Worm (Caenorhabditis elegans) whole organism, L4 larva: ENCODE measurements around the gene cni-1.

ENCODE experiments used
- F10B5.3 ChIP-seq: sonication (generic microtip); optimal IDR thresholded peaks from 2 replicates; lab custom pipeline; 2016; ENCODE audit warnings: mild to moderate bottlenecking, missing genetic modification characterization, missing compliant biosample characterization
- F26F4.8 ChIP-seq: fragments of 200-800 bp; sonication (Bioruptor generic); conservative IDR thresholded peaks from 2 replicates; pipeline ENCODE4 v1.3.6; 2022; ENCODE audit warnings: missing genetic modification characterization, missing compliant biosample characterization
- F37D6.2 ChIP-seq: sonication (generic microtip); optimal IDR thresholded peaks from 2 replicates; lab custom pipeline; 2016; ENCODE audit warnings: mild to moderate bottlenecking, missing genetic modification characterization, missing compliant biosample characterization
- F44E2.7 ChIP-seq: fragments of 200-800 bp; sonication (Bioruptor generic); IDR thresholded peaks from 2 replicates; pipeline ENCODE4 v2.1.2; 2022; ENCODE audit warnings: missing genetic modification characterization, missing compliant biosample characterization
- F49E8.2 ChIP-seq: sonication (generic microtip); optimal IDR thresholded peaks from 2 replicates; lab custom pipeline; 2016; ENCODE audit warnings: missing compliant biosample characterization, mild to moderate bottlenecking, missing genetic modification characterization, borderline replicate concordance
- T20F7.1 ChIP-seq: fragments of 200-800 bp; sonication (Bioruptor generic); optimal IDR thresholded peaks from 2 replicates; lab custom pipeline; 2018; ENCODE audit warnings: mild to moderate bottlenecking, missing genetic modification characterization, missing compliant biosample characterization
- Y105C5A.15 ChIP-seq: fragments of 200-800 bp; sonication (Bioruptor generic); IDR thresholded peaks from 2 replicates; pipeline ENCODE4 v1.3.6; 2022; ENCODE audit warnings: missing genetic modification characterization, missing compliant biosample characterization
- Y5F2A.4 ChIP-seq: fragments of 200-800 bp; sonication (Bioruptor generic); optimal IDR thresholded peaks from 2 replicates; lab custom pipeline; 2018; ENCODE audit warnings: mild to moderate bottlenecking, missing genetic modification characterization, missing compliant biosample characterization
- Y75B8A.6 ChIP-seq: fragments of 200-800 bp; sonication (Bioruptor generic); IDR thresholded peaks from 2 replicates; pipeline ENCODE4 v1.3.6; 2022; ENCODE audit warnings: missing genetic modification reagents, missing genetic modification characterization, missing compliant biosample characterization
- ZK546.5 ChIP-seq, 2 experiments: sonication (generic microtip); optimal IDR thresholded peaks; 2 replicates each; lab custom pipeline; 2017; ENCODE audit warnings: missing biosample characterization in 2 of 2, missing genetic modification characterization in 2 of 2
- ama-1 ChIP-seq: fragments of 150-350 bp; optimal IDR thresholded peaks from 2 replicates; lab custom pipeline; 2014; ENCODE audit warnings: inconsistent platforms, mixed read lengths
- attf-4 ChIP-seq: sonication (generic microtip); optimal IDR thresholded peaks from 3 replicates; lab custom pipeline; 2017; ENCODE audit warnings: missing biosample characterization, missing genetic modification characterization
- ceh-28 ChIP-seq: fragments of 150-350 bp; optimal IDR thresholded peaks from 2 replicates; lab custom pipeline; 2014; ENCODE audit warnings: missing biosample characterization, missing genetic modification reagents, missing genetic modification characterization
- ceh-32 ChIP-seq: sonication (generic microtip); optimal IDR thresholded peaks from 2 replicates; lab custom pipeline; 2016; ENCODE audit warnings: mild to moderate bottlenecking, missing genetic modification characterization, missing compliant biosample characterization; ENCODE audit not compliant: poor library complexity
- ceh-44 ChIP-seq: fragments of 200-800 bp; sonication (Bioruptor generic); IDR thresholded peaks from 2 replicates; pipeline ENCODE4 v1.3.6; 2022; ENCODE audit warnings: missing genetic modification reagents, missing genetic modification characterization, missing compliant biosample characterization
- ceh-62 ChIP-seq: sonication (generic microtip); optimal IDR thresholded peaks from 2 replicates; lab custom pipeline; 2017; ENCODE audit warnings: missing biosample characterization, missing genetic modification characterization
- ceh-82 ChIP-seq: sonication (generic microtip); optimal IDR thresholded peaks from 2 replicates; lab custom pipeline; 2017; ENCODE audit warnings: missing biosample characterization, missing genetic modification characterization
- cey-2 ChIP-seq: sonication (generic microtip); optimal IDR thresholded peaks from 3 replicates; lab custom pipeline; 2017; ENCODE audit warnings: missing genetic modification characterization, mild to moderate bottlenecking, missing compliant biosample characterization, antibody characterized with exemption, borderline replicate concordance; ENCODE audit not compliant: insufficient read depth
- daf-12 ChIP-seq: fragments of 150-350 bp; optimal IDR thresholded peaks from 2 replicates; lab custom pipeline; 2014; ENCODE audit warnings: missing biosample characterization, missing genetic modification reagents, missing genetic modification characterization
- daf-19 ChIP-seq: fragments of 200-800 bp; sonication (Bioruptor generic); conservative IDR thresholded peaks from 2 replicates; pipeline ENCODE4 v1.3.6; 2022; ENCODE audit warnings: missing genetic modification characterization, missing compliant biosample characterization
- dmd-6 ChIP-seq: fragments of 200-800 bp; sonication (Bioruptor generic); IDR thresholded peaks from 2 replicates; pipeline ENCODE4 v1.3.6; 2022; ENCODE audit warnings: missing genetic modification reagents, missing genetic modification characterization, missing compliant biosample characterization
- dpl-1 ChIP-seq: fragments of 150-350 bp; optimal IDR thresholded peaks from 2 replicates; lab custom pipeline; 2014; ENCODE audit warnings: missing biosample characterization, missing genetic modification reagents, missing genetic modification characterization
- duxl-1 ChIP-seq: sonication (generic microtip); optimal IDR thresholded peaks from 2 replicates; lab custom pipeline; 2016; ENCODE audit warnings: mild to moderate bottlenecking, missing genetic modification characterization, moderate library complexity, missing compliant biosample characterization; ENCODE audit not compliant: poor library complexity
- dve-1 ChIP-seq: sonication (generic microtip); optimal IDR thresholded peaks from 2 replicates; lab custom pipeline; 2017; ENCODE audit warnings: antibody characterized with exemption, mild to moderate bottlenecking, missing genetic modification characterization, missing compliant biosample characterization; ENCODE audit not compliant: insufficient read depth
- egl-27 ChIP-seq: sonication (generic microtip); optimal IDR thresholded peaks from 3 replicates; lab custom pipeline; 2017; ENCODE audit warnings: missing biosample characterization, missing genetic modification reagents, missing genetic modification characterization
- hlh-11 ChIP-seq: fragments of 200-800 bp; sonication (Bioruptor generic); optimal IDR thresholded peaks from 2 replicates; lab custom pipeline; 2018; ENCODE audit warnings: mild to moderate bottlenecking, missing genetic modification characterization, missing compliant biosample characterization
- hlh-30 ChIP-seq: sonication (generic microtip); optimal IDR thresholded peaks from 2 replicates; lab custom pipeline; 2017; ENCODE audit warnings: antibody characterized with exemption, mild to moderate bottlenecking, missing genetic modification characterization, missing compliant biosample characterization; ENCODE audit not compliant: insufficient read depth
- hmg-1.1 ChIP-seq: fragments of 200-800 bp; sonication (Bioruptor generic); IDR thresholded peaks from 2 replicates; pipeline ENCODE4 v1.3.6; 2022; ENCODE audit warnings: missing genetic modification reagents, missing genetic modification characterization, missing compliant biosample characterization
- lin-1 ChIP-seq: fragments of 200-800 bp; sonication (Bioruptor generic); IDR thresholded peaks from 2 replicates; pipeline ENCODE4 v1.3.6; 2022; ENCODE audit warnings: missing genetic modification reagents, missing genetic modification characterization, missing compliant biosample characterization
- lin-29 ChIP-seq: fragments of 200-800 bp; sonication (Bioruptor generic); IDR thresholded peaks from 2 replicates; pipeline ENCODE4 v1.3.6; 2022; ENCODE audit warnings: missing genetic modification reagents, missing genetic modification characterization, missing compliant biosample characterization
- madf-5 ChIP-seq, 2 experiments: fragments of 200-800 bp; sonication (Bioruptor generic); IDR thresholded peaks; 2 replicates each; pipeline ENCODE4 v1.3.6; 2022; ENCODE audit warnings: missing compliant biosample characterization in 2 of 2, missing genetic modification characterization in 2 of 2
- mdl-1 ChIP-seq, 2 experiments: fragments of 150-350 bp in 1 of 2; sonication (generic microtip) in 1 of 2; optimal IDR thresholded peaks; 2 replicates each; lab custom pipeline; 2014 to 2017; ENCODE audit warnings: missing biosample characterization in 2 of 2, missing genetic modification characterization in 2 of 2
- mxl-3 ChIP-seq: fragments of 200-800 bp; sonication (Bioruptor generic); optimal IDR thresholded peaks from 2 replicates; lab custom pipeline; 2018; ENCODE audit warnings: mild to moderate bottlenecking, missing genetic modification characterization, missing compliant biosample characterization
- nhr-10 ChIP-seq: fragments of 150-350 bp; optimal IDR thresholded peaks from 2 replicates; lab custom pipeline; 2014; ENCODE audit warnings: missing biosample characterization, missing genetic modification characterization
- nhr-102 ChIP-seq: sonication (generic microtip); optimal IDR thresholded peaks from 2 replicates; lab custom pipeline; 2016; ENCODE audit warnings: mild to moderate bottlenecking, missing genetic modification characterization, moderate library complexity, missing compliant biosample characterization
- nhr-11 ChIP-seq: fragments of 150-350 bp; optimal IDR thresholded peaks from 2 replicates; lab custom pipeline; 2014; ENCODE audit warnings: missing biosample characterization, missing genetic modification characterization
- nhr-237 ChIP-seq: sonication (generic microtip); optimal IDR thresholded peaks from 2 replicates; lab custom pipeline; 2017; ENCODE audit warnings: missing biosample characterization, missing genetic modification characterization
- nhr-25 ChIP-seq: sonication (generic microtip); optimal IDR thresholded peaks from 2 replicates; lab custom pipeline; 2017; ENCODE audit warnings: missing genetic modification characterization, mild to moderate bottlenecking, missing compliant biosample characterization, antibody characterized with exemption, moderate library complexity, borderline replicate concordance; ENCODE audit not compliant: insufficient read depth
- nhr-77 ChIP-seq: fragments of 150-350 bp; optimal IDR thresholded peaks from 2 replicates; lab custom pipeline; 2014; ENCODE audit warnings: missing biosample characterization, missing genetic modification characterization
- pqm-1 ChIP-seq: sonication (generic microtip); optimal IDR thresholded peaks from 2 replicates; lab custom pipeline; 2017; ENCODE audit warnings: missing biosample characterization, missing genetic modification characterization
- sdz-12 ChIP-seq: fragments of 200-800 bp; sonication (Bioruptor generic); optimal IDR thresholded peaks from 2 replicates; lab custom pipeline; 2018; ENCODE audit warnings: mild to moderate bottlenecking, missing genetic modification characterization, missing compliant biosample characterization
- set-16 ChIP-seq: fragments of 200-800 bp; sonication (Bioruptor generic); IDR thresholded peaks from 2 replicates; pipeline ENCODE4 v1.3.6; 2022; ENCODE audit warnings: missing genetic modification reagents, missing genetic modification characterization, missing compliant biosample characterization
- spr-1 ChIP-seq: sonication (generic microtip); optimal IDR thresholded peaks from 2 replicates; lab custom pipeline; 2016; ENCODE audit warnings: mild to moderate bottlenecking, missing genetic modification characterization, missing compliant biosample characterization
- spr-3 ChIP-seq: fragments of 200-800 bp; sonication (Bioruptor generic); optimal IDR thresholded peaks from 2 replicates; lab custom pipeline; 2018; ENCODE audit warnings: mild to moderate bottlenecking, missing genetic modification characterization, missing compliant biosample characterization
- unc-130 ChIP-seq: sonication (generic microtip); optimal IDR thresholded peaks from 2 replicates; lab custom pipeline; 2016; ENCODE audit warnings: missing genetic modification reagents, missing genetic modification characterization, missing compliant biosample characterization
- unc-39 ChIP-seq: sonication (generic microtip); optimal IDR thresholded peaks from 2 replicates; lab custom pipeline; 2017; ENCODE audit warnings: missing biosample characterization, missing genetic modification characterization
- vab-7 ChIP-seq: fragments of 200-800 bp; sonication (Bioruptor generic); IDR thresholded peaks from 2 replicates; pipeline ENCODE4 v1.3.6; 2022; ENCODE audit warnings: missing genetic modification reagents, missing genetic modification characterization, missing compliant biosample characterization
- zag-1 ChIP-seq: fragments of 150-350 bp; optimal IDR thresholded peaks from 2 replicates; lab custom pipeline; 2014; ENCODE audit warnings: missing biosample characterization, missing genetic modification characterization
- zfp-2 ChIP-seq: sonication (generic microtip); optimal IDR thresholded peaks from 2 replicates; lab custom pipeline; 2016; ENCODE audit warnings: mild to moderate bottlenecking, missing genetic modification characterization, missing compliant biosample characterization
- zip-11 ChIP-seq: fragments of 200-800 bp; sonication (Bioruptor generic); IDR thresholded peaks from 2 replicates; pipeline ENCODE4 v1.3.6; 2022; ENCODE audit warnings: missing genetic modification characterization, missing compliant biosample characterization
- ztf-11 ChIP-seq: fragments of 150-350 bp; optimal IDR thresholded peaks from 2 replicates; lab custom pipeline; 2014; ENCODE audit warnings: missing biosample characterization, missing genetic modification characterization
- ztf-7 ChIP-seq: fragments of 150-350 bp; optimal IDR thresholded peaks from 2 replicates; lab custom pipeline; 2014; ENCODE audit warnings: missing biosample characterization, missing genetic modification characterization

cni-1 gene

DNA sequence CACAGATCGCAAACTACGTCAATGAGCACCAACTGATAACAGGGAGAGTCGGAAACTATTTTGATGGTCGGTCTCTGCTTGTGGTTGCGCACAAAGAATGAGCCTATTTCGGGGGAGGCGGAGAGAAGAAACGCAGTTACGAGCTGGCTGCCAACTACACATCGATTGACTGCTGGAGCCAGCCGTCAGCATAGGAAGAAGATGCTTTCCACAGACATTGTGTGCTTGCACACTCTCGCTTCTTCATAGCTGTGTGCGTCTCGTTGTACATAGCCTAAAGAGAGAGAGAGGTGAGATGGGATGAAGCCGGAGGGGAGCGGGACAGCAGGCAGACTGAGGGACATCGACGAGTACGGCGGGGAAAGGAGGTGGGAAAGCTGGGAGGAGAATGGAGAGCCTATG, 49.7 kb upstream of the cni-1 start (continued):
- no peak for TF ChIP-seq ceh-44
- TF ChIP-seq spr-3, result no peak
- TF ChIP-seq duxl-1 (tag; lab: Kevin White, UChicago), result peak; percentile 42
- no peak for TF ChIP-seq nhr-25
- peak; percentile 51 for TF ChIP-seq hlh-30
- peak; percentile 50 for TF ChIP-seq nhr-77 (tag; lab: Kevin White, UChicago)
- peak; percentile 36 for TF ChIP-seq F37D6.2 (tag; lab: Kevin White, UChicago)
- peak in 1 of 2 experiments; percentile 57 for TF ChIP-seq mdl-1 (tag; optimal IDR thresholded peaks at IDR 0.05; lab: Kevin White, UChicago)
- TF ChIP-seq ZK546.5 (tag; optimal IDR thresholded peaks at IDR 0.05; lab: Kevin White, UChicago), result no peak
- TF ChIP-seq Y5F2A.4 (GFP tag; lab: Kevin White, UChicago), result no peak
- no peak for TF ChIP-seq Y75B8A.6 (GFP tag; lab: Robert Waterston, UW)
- no peak for TF ChIP-seq zag-1 (tag; lab: Kevin White, UChicago)
- TF ChIP-seq daf-12 (tag; lab: Kevin White, UChicago), result no peak
- no peak for TF ChIP-seq ztf-7
- TF ChIP-seq F49E8.2 (tag; lab: Kevin White, UChicago), result no peak
- peak; percentile 90 for TF ChIP-seq hlh-11 (tag; lab: Kevin White, UChicago)
- TF ChIP-seq mxl-3 (GFP tag; lab: Kevin White, UChicago), result peak; percentile 35
- TF ChIP-seq ceh-28 (tag; lab: Kevin White, UChicago), result peak; percentile 40
- TF ChIP-seq lin-1 (GFP tag; lab: Robert Waterston, UW), result peak; percentile 84
- no peak for TF ChIP-seq attf-4
- peak; percentile 7 for TF ChIP-seq nhr-102
- no peak for TF ChIP-seq nhr-237 (tag; lab: Kevin White, UChicago)
- no peak for TF ChIP-seq ztf-11 (tag; lab: Kevin White, UChicago)
- no peak for TF ChIP-seq ama-1 (lab: Kevin White, UChicago)
- no peak for TF ChIP-seq daf-19 (GFP tag; lab: Robert Waterston, UW)
- no peak for TF ChIP-seq Y105C5A.15 (GFP tag; lab: Robert Waterston, UW)
- TF ChIP-seq egl-27, result no peak
- no peak for TF ChIP-seq cey-2 (tag; lab: Kevin White, UChicago)
- TF ChIP-seq madf-5 (GFP tag; IDR thresholded peaks at IDR 0.05; lab: Robert Waterston, UW), result 0 out of 4 replicates have a peak, but pooled peaks of 1 of the 2 experiments have one; percentile 23
- TF ChIP-seq T20F7.1 (GFP tag; lab: Kevin White, UChicago), result peak; percentile 24
- peak; percentile 91 for TF ChIP-seq dmd-6
- no peak for TF ChIP-seq F10B5.3
- TF ChIP-seq lin-29 (GFP tag; lab: Robert Waterston, UW), result no peak
- TF ChIP-seq ceh-32, result no peak
- TF ChIP-seq spr-1 (tag; lab: Kevin White, UChicago), result no peak
- TF ChIP-seq set-16, result no peak; the same call in 1 of the 2 replicates
- no peak for TF ChIP-seq ceh-82 (tag; lab: Kevin White, UChicago)
- peak; percentile 4 for TF ChIP-seq nhr-10 (tag; lab: Kevin White, UChicago)
- TF ChIP-seq F26F4.8 (GFP tag; lab: Robert Waterston, UW), result no peak
- TF ChIP-seq hmg-1.1 (GFP tag; lab: Robert Waterston, UW), result peak; percentile 86
- peak; percentile 64 for TF ChIP-seq dve-1 (tag; lab: Kevin White, UChicago)
- no peak for TF ChIP-seq sdz-12 (GFP tag; lab: Kevin White, UChicago)
- no peak for TF ChIP-seq F44E2.7 (GFP tag; lab: Robert Waterston, UW)
- peak; percentile 15 for TF ChIP-seq dpl-1 (GFP tag; lab: Kevin White, UChicago)
- TF ChIP-seq zfp-2 (tag; lab: Kevin White, UChicago), result no peak
- peak; percentile 52 for TF ChIP-seq pqm-1 (tag; lab: Kevin White, UChicago)
- TF ChIP-seq zip-11, result no peak
- TF ChIP-seq nhr-11, result peak; percentile 63
- TF ChIP-seq unc-130, result no peak
- no peak for TF ChIP-seq unc-39 (tag; lab: Kevin White, UChicago)
- no peak for TF ChIP-seq vab-7
- TF ChIP-seq ceh-62, result no peak
